Fruit fly (Drosophila melanogaster): ENCODE data around the gene fws.

fws gene

DNA sequence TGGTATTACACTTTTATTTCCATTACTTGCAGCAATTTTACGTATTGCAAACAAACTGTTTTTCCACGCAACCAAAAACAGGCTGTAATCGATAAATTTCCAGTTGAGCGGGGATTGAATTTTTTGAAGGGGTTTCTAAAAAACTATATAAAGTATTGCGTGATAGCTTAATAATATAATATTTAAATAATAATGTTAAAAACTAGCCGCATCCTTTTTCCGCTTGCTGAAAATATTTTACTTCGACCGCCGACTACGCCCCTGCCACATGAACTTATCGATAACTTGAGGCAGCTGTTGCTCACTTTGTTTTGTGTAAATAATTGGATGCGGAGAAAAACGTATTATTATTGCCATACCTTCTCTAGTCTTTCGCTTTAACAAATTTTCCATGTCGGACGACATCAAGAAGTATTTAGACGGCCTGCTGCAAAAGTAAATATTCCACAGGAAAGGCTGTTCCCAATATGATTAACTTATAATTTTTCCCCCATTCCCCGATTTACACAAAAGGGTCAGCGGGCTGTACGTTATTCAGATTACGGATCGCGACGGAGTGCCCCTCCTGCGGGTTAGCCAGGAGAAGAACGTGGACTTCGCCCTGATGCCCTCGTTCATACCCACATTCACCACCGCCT lies at the start of gene fws, which contains the start of gene Lamtor3:
Gene fws (minus strand): TSS at position 87 of the 638 bp plus-strand sequence.
Gene Lamtor3 (plus strand): TSS at position 289 of the 638 bp plus-strand sequence.
- TF ChIP-seq fru (GFP tag; optimal IDR thresholded peaks at IDR 0.05) (peak; percentile 95), ey (GFP tag; optimal IDR thresholded peaks at IDR 0.05) (peak; percentile 93), Hr78 (GFP tag; optimal IDR thresholded peaks at IDR 0.05) (no peak), Sp1 (GFP tag; optimal IDR thresholded peaks at IDR 0.05) (peak; percentile 97), br (GFP tag; optimal IDR thresholded peaks at IDR 0.05) (peak; percentile 97), sv (GFP tag; optimal IDR thresholded peaks at IDR 0.05) (peak; percentile 93), tai (GFP tag; optimal IDR thresholded peaks at IDR 0.05) (no peak), GATAd (GFP tag; optimal IDR thresholded peaks at IDR 0.05) (peak; percentile 93), Dfd (GFP tag; optimal IDR thresholded peaks at IDR 0.05) (peak; percentile 85), woc (GFP tag; optimal IDR thresholded peaks at IDR 0.05) (peak; percentile 83), Myc (optimal IDR thresholded peaks at IDR 0.05) (no peak), HLH106 (tag; optimal IDR thresholded peaks at IDR 0.05) (peak; percentile 99), CrebA (GFP tag; optimal IDR thresholded peaks at IDR 0.05; ENCODE audit: borderline replicate concordance) (no peak), CG9705 (GFP tag; optimal IDR thresholded peaks at IDR 0.05) (peak; percentile 77), Hnf4 (GFP tag; optimal IDR thresholded peaks at IDR 0.05) (peak; percentile 96), CG32264 (GFP tag; optimal IDR thresholded peaks at IDR 0.05) (peak; percentile 91), Mio (GFP tag; optimal IDR thresholded peaks at IDR 0.05) (peak; percentile 83), N (GFP tag; optimal IDR thresholded peaks at IDR 0.05) (no peak), psq (GFP tag; optimal IDR thresholded peaks at IDR 0.05) (peak; percentile 98), OdsH (GFP tag; optimal IDR thresholded peaks at IDR 0.05) (peak; percentile 98), Abd-B (GFP tag; optimal IDR thresholded peaks at IDR 0.05) (no peak), Dif (GFP tag; optimal IDR thresholded peaks at IDR 0.05; ENCODE audit: partially characterized antibody) (no peak), rgr (GFP tag; optimal IDR thresholded peaks at IDR 0.05) (peak; percentile 99), h (GFP tag; optimal IDR thresholded peaks at IDR 0.05) (peak; percentile 97), dl (GFP tag; optimal IDR thresholded peaks at IDR 0.05; ENCODE audit: insufficient read depth in 1 of 2, partially characterized antibody in 2 of 2) (no peak), Hr83 (GFP tag; optimal IDR thresholded peaks at IDR 0.05; ENCODE audit: poor library complexity, severe bottlenecking) (peak; percentile 97), sage (GFP tag; optimal IDR thresholded peaks at IDR 0.05) (peak; percentile 94), Jra (GFP tag; optimal IDR thresholded peaks at IDR 0.05) (peak; percentile 95), dmrt93B (GFP tag; optimal IDR thresholded peaks at IDR 0.05) (peak; percentile 98), Vsx2 (GFP tag; optimal IDR thresholded peaks at IDR 0.05; ENCODE audit: partially characterized antibody) (no peak), pan (optimal IDR thresholded peaks at IDR 0.05) (no peak), dsf (GFP tag; optimal IDR thresholded peaks at IDR 0.05; ENCODE audit: borderline replicate concordance) (peak; percentile 94), foxo (GFP tag; optimal IDR thresholded peaks at IDR 0.05) (peak; percentile 66 to 98), lola (GFP tag; optimal IDR thresholded peaks at IDR 0.05) (no peak), brk (GFP tag; optimal IDR thresholded peaks at IDR 0.05) (no peak), usp (GFP tag; optimal IDR thresholded peaks at IDR 0.05) (no peak), Rel (GFP tag; optimal IDR thresholded peaks at IDR 0.05) (peak; percentile 80), Rel (tag; optimal IDR thresholded peaks at IDR 0.05) (peak; percentile 71), jim (GFP tag; optimal IDR thresholded peaks at IDR 0.05) (peak; percentile 73)

dm6 chr2L:17529022-17529421 lies 48.2 kb upstream of the fws start, which contains the start of gene CG15144:
TSS of gene CG15144 (minus strand) at chr2L:17529122.
- no peak for TF ChIP-seq woc (GFP tag; optimal IDR thresholded peaks at IDR 0.05)
- no peak for TF ChIP-seq OdsH (GFP tag; optimal IDR thresholded peaks at IDR 0.05)
- no peak for TF ChIP-seq tai (GFP tag; optimal IDR thresholded peaks at IDR 0.05)
- no peak for TF ChIP-seq br (GFP tag; optimal IDR thresholded peaks at IDR 0.05)
- no peak for TF ChIP-seq N (GFP tag; optimal IDR thresholded peaks at IDR 0.05)
- TF ChIP-seq foxo (GFP tag; optimal IDR thresholded peaks at IDR 0.05), result no peak
- no peak for TF ChIP-seq HLH106 (tag; optimal IDR thresholded peaks at IDR 0.05)
- TF ChIP-seq Myc (optimal IDR thresholded peaks at IDR 0.05), result no peak
- no peak for TF ChIP-seq brk (GFP tag; optimal IDR thresholded peaks at IDR 0.05)

Data from whole organism, wandering third instar larva.